Worm (Caenorhabditis elegans) whole organism, L3 larva: Measurements from ENCODE around the gene Y42A5A.5.

Experiments used
- R02D3.7 ChIP-seq: fragments of 150-350 bp; optimal IDR thresholded peaks from 2 replicates; lab custom pipeline; 2014; ENCODE audit warnings: missing biosample characterization, missing genetic modification characterization
- ZK546.5 ChIP-seq: sonication (generic microtip); optimal IDR thresholded peaks from 2 replicates; lab custom pipeline; 2017; ENCODE audit warnings: missing biosample characterization, missing genetic modification characterization
- aly-2 ChIP-seq: fragments of 150-350 bp; optimal IDR thresholded peaks from 2 replicates; lab custom pipeline; 2014; ENCODE audit warnings: missing biosample characterization, missing genetic modification characterization
- ama-1 ChIP-seq: fragments of 150-350 bp; optimal IDR thresholded peaks from 2 replicates; lab custom pipeline; 2018
- ceh-16 ChIP-seq: sonication (generic microtip); optimal IDR thresholded peaks from 2 replicates; lab custom pipeline; 2017; ENCODE audit warnings: missing biosample characterization, missing genetic modification characterization
- ceh-28 ChIP-seq: fragments of 150-350 bp; optimal IDR thresholded peaks from 2 replicates; lab custom pipeline; 2014; ENCODE audit warnings: missing biosample characterization, missing genetic modification reagents, missing genetic modification characterization
- ceh-82 ChIP-seq: fragments of 150-350 bp; optimal IDR thresholded peaks from 2 replicates; lab custom pipeline; 2014; ENCODE audit warnings: missing biosample characterization, missing genetic modification characterization
- daf-12 ChIP-seq: fragments of 150-350 bp; optimal IDR thresholded peaks from 2 replicates; lab custom pipeline; 2014; ENCODE audit warnings: missing biosample characterization, missing genetic modification reagents, missing genetic modification characterization
- egl-27 ChIP-seq: sonication (generic microtip); optimal IDR thresholded peaks from 4 replicates; lab custom pipeline; 2017; ENCODE audit warnings: missing biosample characterization, missing genetic modification reagents, missing genetic modification characterization
- elt-1 ChIP-seq: fragments of 150-350 bp; optimal IDR thresholded peaks from 2 replicates; lab custom pipeline; 2014; ENCODE audit warnings: missing biosample characterization, missing genetic modification characterization
- elt-2 ChIP-seq: sonication (generic microtip); optimal IDR thresholded peaks from 2 replicates; lab custom pipeline; 2016; ENCODE audit warnings: missing genetic modification reagents, mild to moderate bottlenecking, missing genetic modification characterization, missing compliant biosample characterization
- fkh-2 ChIP-seq: fragments of 150-350 bp; optimal IDR thresholded peaks from 2 replicates; lab custom pipeline; 2014; ENCODE audit warnings: missing biosample characterization, missing genetic modification reagents, missing genetic modification characterization
- fos-1 ChIP-seq: fragments of 150-350 bp; optimal IDR thresholded peaks from 2 replicates; lab custom pipeline; 2014; ENCODE audit warnings: missing biosample characterization, missing genetic modification characterization
- hmg-11 ChIP-seq: sonication (generic microtip); optimal IDR thresholded peaks from 2 replicates; lab custom pipeline; 2016; ENCODE audit warnings: missing genetic modification characterization, missing compliant biosample characterization
- jun-1 ChIP-seq: fragments of 150-350 bp; optimal IDR thresholded peaks from 2 replicates; lab custom pipeline; 2014; ENCODE audit warnings: missing biosample characterization, missing genetic modification reagents, missing genetic modification characterization
- lin-15B ChIP-seq: fragments of 150-350 bp; optimal IDR thresholded peaks from 2 replicates; lab custom pipeline; 2014; ENCODE audit warnings: missing biosample characterization, missing genetic modification characterization
- lin-39 ChIP-seq: fragments of 150-350 bp; optimal IDR thresholded peaks from 2 replicates; lab custom pipeline; 2018; ENCODE audit warnings: missing biosample characterization, missing genetic modification reagents, missing genetic modification characterization
- lsy-12 ChIP-seq: sonication (generic microtip); optimal IDR thresholded peaks from 2 replicates; lab custom pipeline; 2016; ENCODE audit warnings: mild to moderate bottlenecking, missing genetic modification characterization, missing compliant biosample characterization
- mdl-1 ChIP-seq: fragments of 150-350 bp; optimal IDR thresholded peaks from 2 replicates; lab custom pipeline; 2014; ENCODE audit warnings: missing biosample characterization, missing genetic modification characterization
- mml-1 ChIP-seq: fragments of 150-350 bp; sonication (generic microtip); optimal IDR thresholded peaks from 3 replicates; lab custom pipeline; 2014; ENCODE audit warnings: missing biosample characterization, missing genetic modification characterization
- nfya-1 ChIP-seq: sonication (generic microtip); optimal IDR thresholded peaks from 2 replicates; lab custom pipeline; 2017; ENCODE audit warnings: missing genetic modification characterization, mild to moderate bottlenecking, missing compliant biosample characterization, antibody characterized with exemption, moderate library complexity; ENCODE audit not compliant: insufficient read depth
- nhr-11 ChIP-seq: fragments of 150-350 bp; optimal IDR thresholded peaks from 2 replicates; lab custom pipeline; 2014; ENCODE audit warnings: missing biosample characterization, missing genetic modification characterization
- nhr-12 ChIP-seq: fragments of 150-350 bp; optimal IDR thresholded peaks from 2 replicates; lab custom pipeline; 2014; ENCODE audit warnings: missing biosample characterization, missing genetic modification characterization
- nhr-23 ChIP-seq: fragments of 150-350 bp; optimal IDR thresholded peaks from 2 replicates; lab custom pipeline; 2014; ENCODE audit warnings: missing biosample characterization, missing genetic modification reagents, missing genetic modification characterization
- nhr-237 ChIP-seq: fragments of 150-350 bp; optimal IDR thresholded peaks from 2 replicates; lab custom pipeline; 2014; ENCODE audit warnings: missing biosample characterization, missing genetic modification characterization
- nhr-25 ChIP-seq: sonication (generic microtip); optimal IDR thresholded peaks from 2 replicates; lab custom pipeline; 2017; ENCODE audit warnings: missing biosample characterization, missing genetic modification characterization
- nhr-28 ChIP-seq: fragments of 150-350 bp; optimal IDR thresholded peaks from 2 replicates; lab custom pipeline; 2014; ENCODE audit warnings: missing biosample characterization, missing genetic modification characterization
- nhr-43 ChIP-seq: sonication (generic microtip); optimal IDR thresholded peaks from 2 replicates; lab custom pipeline; 2016; ENCODE audit warnings: mild to moderate bottlenecking, missing genetic modification characterization, missing compliant biosample characterization; ENCODE audit not compliant: poor library complexity, severe bottlenecking
- nhr-67 ChIP-seq: fragments of 150-350 bp; optimal IDR thresholded peaks from 2 replicates; lab custom pipeline; 2014; ENCODE audit warnings: missing biosample characterization, missing genetic modification characterization
- nhr-76 ChIP-seq: fragments of 150-350 bp; sonication (generic microtip); optimal IDR thresholded peaks from 5 replicates; lab custom pipeline; 2014; ENCODE audit warnings: missing biosample characterization, missing genetic modification characterization
- nhr-77 ChIP-seq: fragments of 150-350 bp; optimal IDR thresholded peaks from 2 replicates; lab custom pipeline; 2014; ENCODE audit warnings: missing biosample characterization, missing genetic modification characterization
- pha-4 ChIP-seq: fragments of 150-350 bp; optimal IDR thresholded peaks from 2 replicates; lab custom pipeline; 2014; ENCODE audit warnings: missing biosample characterization, missing genetic modification reagents, missing genetic modification characterization
- pqm-1 ChIP-seq: fragments of 150-350 bp; optimal IDR thresholded peaks from 2 replicates; lab custom pipeline; 2017; ENCODE audit warnings: missing biosample characterization, missing genetic modification characterization, inconsistent platforms
- skn-1 ChIP-seq: fragments of 150-350 bp; optimal IDR thresholded peaks from 2 replicates; lab custom pipeline; 2014; ENCODE audit warnings: missing biosample characterization, missing genetic modification characterization
- snpc-4 ChIP-seq: fragments of 150-350 bp; optimal IDR thresholded peaks from 2 replicates; lab custom pipeline; 2014; ENCODE audit warnings: missing biosample characterization, missing genetic modification characterization
- tbx-2 ChIP-seq: sonication (generic microtip); optimal IDR thresholded peaks from 2 replicates; lab custom pipeline; 2016; ENCODE audit warnings: mild to moderate bottlenecking, missing genetic modification characterization, missing compliant biosample characterization
- unc-39 ChIP-seq: sonication (generic microtip); optimal IDR thresholded peaks from 4 replicates; lab custom pipeline; 2017; ENCODE audit warnings: missing biosample characterization, missing genetic modification characterization
- zag-1 ChIP-seq: fragments of 150-350 bp; optimal IDR thresholded peaks from 2 replicates; lab custom pipeline; 2014; ENCODE audit warnings: missing biosample characterization, missing genetic modification characterization
- ztf-11 ChIP-seq: fragments of 150-350 bp; optimal IDR thresholded peaks from 2 replicates; lab custom pipeline; 2014; ENCODE audit warnings: missing biosample characterization, missing genetic modification characterization
- ztf-4 ChIP-seq: fragments of 150-350 bp; optimal IDR thresholded peaks from 2 replicates; lab custom pipeline; 2014; ENCODE audit warnings: missing biosample characterization, missing genetic modification characterization

The Y42A5A.5 gene

DNA sequence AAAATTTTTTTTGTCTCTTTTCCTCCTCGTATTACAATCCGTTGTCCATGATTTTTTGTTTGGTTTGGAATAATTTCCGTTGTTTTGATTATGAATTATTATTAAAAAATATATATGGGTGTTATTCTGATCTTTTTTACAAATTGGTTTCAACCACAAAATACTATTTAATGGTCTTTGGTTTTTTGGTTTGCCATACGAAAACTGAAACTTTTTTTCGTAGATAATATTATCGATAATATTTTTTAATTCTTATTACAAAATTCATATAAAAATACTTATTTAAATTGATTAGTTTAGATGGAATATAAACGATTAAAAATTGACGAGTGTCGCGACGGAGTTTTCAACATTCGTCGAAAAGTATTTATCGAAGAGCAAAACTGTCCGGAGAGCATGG lies 17.6 kb upstream of the Y42A5A.5 start, which contains the start of gene jmjd-5:
jmjd-5 (plus strand) TSS at position 301 of the 400 bp plus-strand sequence.
- TF ChIP-seq ceh-16 (tag; lab: Kevin White, UChicago) (no peak), ZK546.5 (no peak), nhr-67 (no peak), unc-39 (tag; lab: Kevin White, UChicago) (no peak), fos-1 (tag; lab: Kevin White, UChicago) (no peak), ztf-11 (tag; lab: Kevin White, UChicago) (no peak)
- TF ChIP-seq, all 47 proteins: peak for 0

DNA sequence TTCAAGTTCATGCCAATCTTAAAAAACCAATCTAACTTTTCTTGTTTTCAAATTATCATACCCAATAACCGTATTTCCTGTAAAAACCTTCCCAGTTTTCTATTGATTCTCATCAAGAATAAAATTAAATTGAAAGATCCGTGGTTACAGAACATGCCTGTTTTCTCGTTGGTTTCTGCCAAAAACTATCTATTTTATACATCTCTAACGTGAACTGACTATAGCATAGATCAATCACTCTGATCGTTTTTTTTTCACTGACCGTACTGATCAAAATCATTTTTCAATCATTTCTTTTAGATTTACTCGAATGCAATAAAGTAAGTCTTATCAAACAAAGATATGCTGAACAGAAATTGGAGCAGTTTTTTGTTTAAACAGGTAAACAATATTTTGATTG lies 15.4 kb upstream of the Y42A5A.5 start, which contains the start of gene C06H2.2:
C06H2.2 (plus strand) TSS at position 301 of the 400 bp plus-strand sequence.
- TF ChIP-seq lin-39 (tag; lab: Kevin White, UChicago) (no peak), jun-1 (no peak), fos-1 (tag; lab: Kevin White, UChicago) (no peak), daf-12 (tag; lab: Kevin White, UChicago) (no peak), ceh-82 (no peak), ama-1 (no peak), nhr-237 (tag; lab: Kevin White, UChicago) (no peak), nfya-1 (tag; lab: Kevin White, UChicago) (no peak), nhr-12 (tag; lab: Kevin White, UChicago) (no peak), zag-1 (tag; lab: Kevin White, UChicago) (no peak), nhr-11 (tag; lab: Kevin White, UChicago) (no peak), mml-1 (tag; lab: Kevin White, UChicago) (no peak), elt-1 (tag; lab: Kevin White, UChicago) (no peak)

DNA sequence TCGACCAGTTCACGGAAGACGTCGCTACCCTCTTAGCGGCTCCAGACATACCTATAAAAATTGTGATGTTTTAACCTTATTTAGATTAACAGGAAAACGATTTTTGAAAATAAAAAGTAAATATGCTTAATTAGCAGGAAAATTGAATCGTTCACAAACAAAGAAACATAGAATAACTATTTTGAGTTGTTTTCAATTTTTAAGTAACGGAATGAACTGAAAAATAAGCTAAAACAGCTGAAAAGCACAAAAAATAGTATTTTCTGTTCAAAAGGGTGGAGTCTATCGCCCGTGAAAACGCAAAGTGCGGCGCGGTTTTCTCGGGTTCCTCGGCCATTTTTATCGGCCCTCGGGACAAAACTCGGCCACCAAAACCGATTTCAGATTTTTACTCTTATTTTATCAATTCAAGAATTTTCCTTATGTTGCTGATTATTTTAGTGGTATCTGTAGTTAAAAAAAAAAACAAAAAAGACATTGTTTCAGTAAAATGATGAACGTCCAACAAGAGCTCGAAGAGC lies 14.3 kb upstream of the Y42A5A.5 start, which contains the start of the genes atp-5 and lmtr-3:
atp-5 (minus strand) TSS at position 51 of the 521 bp plus-strand sequence.
lmtr-3 (plus strand) TSS at position 370 of the 521 bp plus-strand sequence.
- TF ChIP-seq fos-1 (tag; lab: Kevin White, UChicago) (no peak), hmg-11 (tag; lab: Kevin White, UChicago) (peak; percentile 80), snpc-4 (tag; lab: Kevin White, UChicago) (peak; percentile 81), nhr-43 (tag; lab: Kevin White, UChicago) (peak; percentile 91), lsy-12 (tag; lab: Kevin White, UChicago) (peak; percentile 52), nhr-12 (tag; lab: Kevin White, UChicago) (no peak), ztf-4 (tag; lab: Kevin White, UChicago) (no peak), nfya-1 (tag; lab: Kevin White, UChicago) (peak; percentile 74), tbx-2 (tag; lab: Kevin White, UChicago) (no peak), ceh-16 (tag; lab: Kevin White, UChicago) (no peak), lin-39 (tag; lab: Kevin White, UChicago) (peak; percentile 65), nhr-23 (tag; lab: Kevin White, UChicago) (peak; percentile 52), nhr-28 (tag; lab: Kevin White, UChicago) (no peak), nhr-76 (no peak), R02D3.7 (tag; lab: Kevin White, UChicago) (peak; percentile 14), lin-15B (tag; lab: Kevin White, UChicago) (peak; percentile 85), nhr-25 (peak; percentile 64), pha-4 (tag; lab: Kevin White, UChicago) (peak; percentile 81), elt-2 (peak; percentile 64), pqm-1 (tag; lab: Kevin White, UChicago) (peak; percentile 42)

DNA sequence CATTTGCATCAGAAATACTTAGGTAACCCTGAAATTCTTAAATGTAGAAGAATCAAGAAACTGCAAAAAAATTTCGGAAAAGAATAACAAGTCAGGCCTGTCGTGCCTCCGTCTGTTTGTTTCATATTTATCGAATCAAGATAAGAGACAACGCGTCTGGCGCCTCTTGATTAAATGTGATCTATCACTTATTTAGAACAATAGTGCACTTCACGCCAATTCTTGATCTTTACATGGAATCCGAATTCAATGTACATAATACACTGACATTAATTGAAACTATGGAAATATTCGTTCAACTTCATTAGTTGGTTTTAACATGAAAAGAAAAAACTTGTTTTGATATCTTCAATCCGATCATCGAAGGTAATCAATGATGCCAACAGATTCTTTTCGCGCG lies 12.9 kb upstream of the Y42A5A.5 start, which contains the start of gene mboa-2:
mboa-2 (minus strand) TSS at position 28 of the 400 bp plus-strand sequence.
- TF ChIP-seq jun-1 (no peak), egl-27 (tag; lab: Kevin White, UChicago) (no peak), nhr-67 (no peak), lin-15B (tag; lab: Kevin White, UChicago) (no peak), pqm-1 (tag; lab: Kevin White, UChicago) (peak; percentile 15), ceh-82 (peak; percentile 22), nfya-1 (tag; lab: Kevin White, UChicago) (peak; percentile 10), skn-1 (tag; lab: Kevin White, UChicago) (no peak), ceh-16 (tag; lab: Kevin White, UChicago) (no peak), fos-1 (tag; lab: Kevin White, UChicago) (no peak), ceh-28 (tag; lab: Kevin White, UChicago) (peak; percentile 1), pha-4 (tag; lab: Kevin White, UChicago) (no peak), fkh-2 (tag; lab: Kevin White, UChicago) (no peak), aly-2 (no peak), R02D3.7 (tag; lab: Kevin White, UChicago) (no peak), ama-1 (peak; percentile 11), elt-1 (tag; lab: Kevin White, UChicago) (peak; percentile 42), elt-2 (peak; percentile 60), nhr-23 (tag; lab: Kevin White, UChicago) (no peak), nhr-25 (peak; percentile 54), nhr-77 (tag; lab: Kevin White, UChicago) (no peak), nhr-43 (tag; lab: Kevin White, UChicago) (peak; percentile 49), mdl-1 (tag; lab: Kevin White, UChicago) (no peak)
- TF ChIP-seq, all 47 proteins: peak for 9
